Worm (Caenorhabditis elegans): Measurements from ENCODE around the gene ark-1.

Gene ark-1

DNA sequence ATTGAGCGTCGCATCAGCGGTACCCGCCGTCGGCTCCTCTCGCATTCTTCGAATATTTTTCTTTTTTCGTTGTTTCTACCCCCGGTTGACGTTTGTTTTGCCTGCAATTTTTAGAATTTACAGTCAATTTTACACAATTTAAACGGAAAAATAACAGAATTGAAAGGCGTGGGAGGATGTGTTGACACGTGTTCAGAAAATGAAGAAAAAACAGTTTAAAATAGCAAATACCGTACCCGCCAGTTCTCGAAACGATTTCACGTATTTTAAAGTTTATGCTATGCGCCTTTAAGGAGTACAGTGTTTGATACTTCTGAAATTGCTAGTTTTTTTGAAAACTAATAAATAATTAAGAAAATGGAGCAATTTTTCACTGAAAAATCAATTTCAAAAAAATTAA, at the start of gene ark-1:
TSS of gene ark-1 (minus strand) at position 101 of the 400 bp plus-strand sequence.
- TF ChIP-seq hlh-26 (GFP tag; conservative IDR thresholded peaks at IDR 0.05) (no peak), lsl-1 (GFP tag; optimal IDR thresholded peaks at IDR 0.05) (peak; percentile 22)

DNA sequence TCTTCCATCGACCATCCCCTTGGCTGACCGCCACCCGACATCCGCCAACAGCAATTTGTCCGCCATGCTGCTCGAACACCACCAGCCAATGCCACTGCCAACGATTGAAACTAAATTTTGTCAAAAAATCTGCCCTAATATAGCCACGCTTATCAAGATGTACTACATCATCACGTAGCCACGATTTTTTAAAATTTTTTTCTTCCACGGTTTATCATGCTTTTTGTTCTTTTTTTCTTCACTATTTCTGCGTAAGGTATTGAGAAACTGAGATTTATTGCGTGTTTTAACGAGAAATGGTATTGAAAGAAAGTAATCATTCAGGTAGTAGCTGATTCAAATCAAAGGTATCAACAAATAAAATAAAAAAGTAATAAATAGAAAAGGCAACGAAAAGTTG, 46.3 kb upstream of the ark-1 start, which contains the start of gene T23B5.6:
TSS of gene T23B5.6 (minus strand) at position 101 of the 400 bp plus-strand sequence.
- TF ChIP-seq him-1 (tag; optimal IDR thresholded peaks at IDR 0.05): peak; percentile 18

ce11 chrIV:12674700-12675099, 43.9 kb upstream of the ark-1 start, which contains the start of gene T23B5.4:
Gene T23B5.4 (plus strand): TSS chrIV:12675000.
- TF ChIP-seq F33H1.4 (GFP tag; IDR thresholded peaks at IDR 0.05) (no peak), ekl-4 (GFP tag; IDR thresholded peaks at IDR 0.05) (no peak), tlf-1 (GFP tag; optimal IDR thresholded peaks at IDR 0.05) (no peak), dpl-1 (GFP tag; optimal IDR thresholded peaks at IDR 0.05) (no peak), ztf-3 (GFP tag; optimal IDR thresholded peaks at IDR 0.05) (no peak), zfh-2 (GFP tag; conservative IDR thresholded peaks at IDR 0.05) (no peak), hsf-1 (GFP tag; IDR thresholded peaks at IDR 0.05) (no peak), hrde-1 (tag; optimal IDR thresholded peaks at IDR 0.05; ENCODE audit: borderline replicate concordance) (no peak), B0019.2 (GFP tag; conservative IDR thresholded peaks at IDR 0.05) (no peak), T26A5.8 (tag; optimal IDR thresholded peaks at IDR 0.05) (no peak), rcor-1 (GFP tag; IDR thresholded peaks at IDR 0.05) (no peak), egrh-3 (GFP tag; IDR thresholded peaks at IDR 0.05) (no peak), ceh-58 (GFP tag; IDR thresholded peaks at IDR 0.05) (no peak), nfyb-1 (GFP tag; IDR thresholded peaks at IDR 0.05) (no peak), ztf-26 (tag; optimal IDR thresholded peaks at IDR 0.05) (no peak), lag-1 (GFP tag; IDR thresholded peaks at IDR 0.05) (no peak), rec-8 (tag; optimal IDR thresholded peaks at IDR 0.05) (no peak)

DNA sequence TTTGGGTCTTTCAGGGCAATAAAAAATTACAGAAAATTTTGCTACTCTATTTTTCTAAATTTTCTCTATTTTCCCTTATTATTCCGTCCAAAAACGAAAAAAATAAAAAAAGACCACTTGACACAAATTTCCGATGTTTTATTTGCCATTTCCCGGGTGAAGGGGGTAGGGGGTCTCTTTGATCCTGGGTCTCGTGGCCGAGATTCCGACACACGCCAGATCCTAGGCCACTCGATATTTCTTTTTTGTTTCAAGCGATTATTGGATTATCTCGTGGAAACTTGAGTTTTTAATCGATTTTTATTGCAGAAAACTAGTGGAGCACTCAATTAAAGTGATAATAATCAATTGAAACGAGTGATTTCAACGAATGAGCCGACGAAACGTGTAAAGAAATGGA, 22.3 kb upstream of the ark-1 start, which contains the start of the genes wdfy-3 and C26H9A.4:
TSS of gene wdfy-3 (plus strand) at position 308 of the 400 bp plus-strand sequence.
TSS of gene C26H9A.4 (plus strand) at position 317 of the 400 bp plus-strand sequence.
- TF ChIP-seq him-1 (tag; optimal IDR thresholded peaks at IDR 0.05) (no peak), ceh-27 (GFP tag; optimal IDR thresholded peaks at IDR 0.05) (peak; percentile 22), F33H1.4 (GFP tag; IDR thresholded peaks at IDR 0.05) (no peak), ets-4 (GFP tag; optimal IDR thresholded peaks at IDR 0.05) (no peak), F10E7.11 (tag; optimal IDR thresholded peaks at IDR 0.05) (no peak), athp-1 (tag; optimal IDR thresholded peaks at IDR 0.05) (no peak), C17E4.6 (GFP tag; IDR thresholded peaks at IDR 0.05) (no peak)

DNA sequence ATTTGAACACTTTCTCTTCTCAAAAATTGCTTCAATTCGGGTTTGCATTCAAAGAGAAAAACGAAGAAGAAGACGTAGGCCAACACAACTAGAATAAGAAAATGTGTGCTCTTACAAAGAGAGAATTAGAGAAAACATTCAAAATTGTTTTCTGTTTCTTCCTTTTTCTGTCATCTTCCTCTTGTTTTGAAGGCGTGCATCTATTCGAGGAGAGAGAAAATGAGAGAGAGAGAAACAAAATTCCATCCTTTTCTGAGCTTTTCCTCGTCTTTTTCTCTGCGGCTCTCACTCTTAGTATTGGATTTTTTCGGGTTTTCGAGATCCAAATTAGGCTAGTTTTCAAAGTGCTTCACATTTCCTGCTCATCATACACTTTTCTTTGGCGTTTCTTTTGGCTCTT, 20.7 kb upstream of the ark-1 start:
- TF ChIP-seq madf-3 (GFP tag; IDR thresholded peaks at IDR 0.05): no peak
- no peak for TF ChIP-seq ztf-18 (tag; optimal IDR thresholded peaks at IDR 0.05)
- peak; percentile 7; the same call in 1 of the 2 replicates for TF ChIP-seq hmg-1.2 (GFP tag; IDR thresholded peaks at IDR 0.05)
- no peak for TF ChIP-seq F57A8.1 (GFP tag; optimal IDR thresholded peaks at IDR 0.05)
- TF ChIP-seq K12H6.12 (tag; optimal IDR thresholded peaks at IDR 0.05): peak; percentile 37
- no peak for TF ChIP-seq madf-10 (tag; optimal IDR thresholded peaks at IDR 0.05)
- TF ChIP-seq unc-62 (GFP tag; optimal IDR thresholded peaks at IDR 0.05): no peak
- no peak for TF ChIP-seq him-1 (tag; optimal IDR thresholded peaks at IDR 0.05)
- no peak for TF ChIP-seq F33H1.4 (GFP tag; IDR thresholded peaks at IDR 0.05)

All from whole organism, young adult.